Worm (Caenorhabditis elegans): ENCODE data around the gene ess-2.

- no peak for TF ChIP-seq nhr-12 (tag; optimal IDR thresholded peaks at IDR 0.05)
- TF ChIP-seq lin-39 (tag; optimal IDR thresholded peaks at IDR 0.05), result no peak
- no peak for TF ChIP-seq nhr-77 (tag; optimal IDR thresholded peaks at IDR 0.05)
- no peak for TF ChIP-seq fos-1 (tag; optimal IDR thresholded peaks at IDR 0.05)
- TF ChIP-seq unc-62 (GFP tag; optimal IDR thresholded peaks at IDR 0.05), result no peak
- no peak for TF ChIP-seq lir-3 (tag; optimal IDR thresholded peaks at IDR 0.05; ENCODE audit: poor library complexity)
- TF ChIP-seq mdl-1 (tag; optimal IDR thresholded peaks at IDR 0.05), result no peak
- no peak for TF ChIP-seq unc-130 (tag; optimal IDR thresholded peaks at IDR 0.05)
- TF ChIP-seq irx-1 (tag; optimal IDR thresholded peaks at IDR 0.05), result no peak
- no peak for TF ChIP-seq zag-1 (tag; optimal IDR thresholded peaks at IDR 0.05)
- TF ChIP-seq nhr-28 (tag; optimal IDR thresholded peaks at IDR 0.05), result no peak
Measured at ce11 chrIII:8509644-8510393, 19.7 kb upstream of the ess-2 start.
